Fruit fly (Drosophila melanogaster): Measurements from ENCODE around the gene CG15742.

CG15742 gene

DNA sequence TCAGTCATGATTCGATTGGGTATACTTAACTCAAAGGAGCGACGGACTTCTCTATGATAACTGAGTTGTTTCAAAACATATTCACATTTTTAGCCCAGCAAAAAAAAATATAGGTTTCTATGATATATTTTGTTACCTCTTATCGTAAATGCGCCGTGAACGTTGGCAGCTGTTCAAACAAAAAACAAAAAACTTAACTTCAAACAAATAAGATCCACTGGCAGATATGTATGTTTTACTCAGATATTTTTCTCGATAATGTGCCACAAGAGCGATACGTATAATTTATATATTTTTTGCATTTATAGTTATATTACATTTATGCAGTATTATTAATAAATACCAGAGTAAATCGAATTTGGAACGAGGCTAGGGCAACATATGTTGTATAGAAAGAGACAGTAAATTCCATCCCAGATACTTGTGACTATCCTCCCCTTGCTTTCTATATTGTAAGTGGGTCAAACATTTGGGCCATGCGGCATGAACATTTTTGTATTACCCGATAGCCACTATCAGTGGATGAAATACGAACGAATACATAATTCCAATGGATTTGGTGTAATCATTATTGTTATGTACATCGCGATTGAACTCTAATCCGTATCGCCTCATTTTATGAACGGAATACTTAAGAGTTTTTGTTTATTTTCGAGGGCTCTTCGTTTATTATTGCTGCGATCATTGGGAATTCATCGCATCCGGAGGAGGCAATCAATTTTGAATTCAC lies 21.6 kb downstream of the CG15742 start, which contains the start of gene CG32639:
TSS of gene CG32639 (minus strand) at position 51 of the 730 bp plus-strand sequence.
- TF ChIP-seq pan (optimal IDR thresholded peaks at IDR 0.05) (no peak), GATAd (GFP tag; optimal IDR thresholded peaks at IDR 0.05) (no peak), sage (GFP tag; optimal IDR thresholded peaks at IDR 0.05) (no peak), Rel (GFP tag; optimal IDR thresholded peaks at IDR 0.05) (no peak), Rel (tag; optimal IDR thresholded peaks at IDR 0.05) (no peak), Hr83 (GFP tag; optimal IDR thresholded peaks at IDR 0.05; ENCODE audit: poor library complexity, severe bottlenecking) (no peak), CG9705 (GFP tag; optimal IDR thresholded peaks at IDR 0.05) (no peak), ey (GFP tag; optimal IDR thresholded peaks at IDR 0.05) (no peak), brk (GFP tag; optimal IDR thresholded peaks at IDR 0.05) (no peak), Hnf4 (GFP tag; optimal IDR thresholded peaks at IDR 0.05) (no peak), rgr (GFP tag; optimal IDR thresholded peaks at IDR 0.05) (no peak), Hr78 (GFP tag; optimal IDR thresholded peaks at IDR 0.05) (no peak), Jra (GFP tag; optimal IDR thresholded peaks at IDR 0.05) (no peak), Vsx2 (GFP tag; optimal IDR thresholded peaks at IDR 0.05; ENCODE audit: partially characterized antibody) (no peak), OdsH (GFP tag; optimal IDR thresholded peaks at IDR 0.05) (no peak), N (GFP tag; optimal IDR thresholded peaks at IDR 0.05) (no peak), HLH106 (tag; optimal IDR thresholded peaks at IDR 0.05) (no peak), dsf (GFP tag; optimal IDR thresholded peaks at IDR 0.05; ENCODE audit: borderline replicate concordance) (no peak)

DNA sequence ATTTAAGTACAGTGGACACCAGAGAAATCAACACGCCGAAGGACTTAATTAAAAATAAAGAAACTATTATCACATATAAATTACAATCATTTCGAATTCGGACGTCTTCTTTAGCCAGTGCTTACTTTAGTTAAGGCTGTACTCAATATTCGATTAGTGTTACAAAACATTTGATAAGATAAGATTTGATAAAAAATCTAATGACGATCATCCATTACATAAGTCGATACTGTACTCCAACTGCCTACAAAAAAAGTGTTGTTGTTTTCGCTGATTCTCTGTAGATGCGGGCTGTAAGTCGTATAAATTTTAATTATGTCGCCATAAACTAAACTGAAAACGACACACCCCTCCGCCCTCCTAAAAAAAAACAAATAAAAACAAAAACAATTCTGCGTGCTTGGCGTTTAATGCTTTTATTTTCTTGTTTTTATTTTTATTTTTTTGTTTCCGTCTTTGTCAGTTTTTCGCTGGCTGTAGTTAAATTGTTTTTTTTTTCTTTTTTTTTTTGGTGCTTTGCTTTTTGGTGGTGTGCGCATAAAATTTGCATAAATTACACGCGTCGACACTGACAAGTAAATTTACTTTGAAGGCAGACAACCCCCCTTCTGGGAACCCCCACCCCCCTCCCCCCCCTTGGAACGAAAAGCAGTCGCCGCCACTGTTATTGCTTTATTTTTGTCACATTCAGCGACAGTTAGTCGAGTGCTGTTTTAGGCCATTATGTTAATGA lies 23.4 kb downstream of the CG15742 start:
- no peak for TF ChIP-seq rgr (GFP tag; optimal IDR thresholded peaks at IDR 0.05)
- TF ChIP-seq sage (GFP tag; optimal IDR thresholded peaks at IDR 0.05): no peak
- TF ChIP-seq Sp1 (GFP tag; optimal IDR thresholded peaks at IDR 0.05): peak; percentile 32
- no peak for TF ChIP-seq lola (GFP tag; optimal IDR thresholded peaks at IDR 0.05)
- TF ChIP-seq tai (GFP tag; optimal IDR thresholded peaks at IDR 0.05): no peak
- no peak for TF ChIP-seq br (GFP tag; optimal IDR thresholded peaks at IDR 0.05)
- no peak for TF ChIP-seq usp (GFP tag; optimal IDR thresholded peaks at IDR 0.05)
- TF ChIP-seq Hr83 (GFP tag; optimal IDR thresholded peaks at IDR 0.05; ENCODE audit: poor library complexity, severe bottlenecking): no peak
- no peak for TF ChIP-seq Dfd (GFP tag; optimal IDR thresholded peaks at IDR 0.05)
- no peak for TF ChIP-seq CG9705 (GFP tag; optimal IDR thresholded peaks at IDR 0.05)
- no peak for TF ChIP-seq Hnf4 (GFP tag; optimal IDR thresholded peaks at IDR 0.05)
- TF ChIP-seq Myc (optimal IDR thresholded peaks at IDR 0.05): no peak
- no peak for TF ChIP-seq Dif (GFP tag; optimal IDR thresholded peaks at IDR 0.05; ENCODE audit: partially characterized antibody)
- no peak for TF ChIP-seq sv (GFP tag; optimal IDR thresholded peaks at IDR 0.05)
- TF ChIP-seq h (GFP tag; optimal IDR thresholded peaks at IDR 0.05): no peak
- TF ChIP-seq dsf (GFP tag; optimal IDR thresholded peaks at IDR 0.05; ENCODE audit: borderline replicate concordance): no peak
- no peak for TF ChIP-seq Mio (GFP tag; optimal IDR thresholded peaks at IDR 0.05)
- TF ChIP-seq ey (GFP tag; optimal IDR thresholded peaks at IDR 0.05): no peak
- no peak for TF ChIP-seq Hr78 (GFP tag; optimal IDR thresholded peaks at IDR 0.05)
- TF ChIP-seq N (GFP tag; optimal IDR thresholded peaks at IDR 0.05): no peak
- TF ChIP-seq Vsx2 (GFP tag; optimal IDR thresholded peaks at IDR 0.05; ENCODE audit: partially characterized antibody): no peak
- peak; percentile 11 for TF ChIP-seq psq (GFP tag; optimal IDR thresholded peaks at IDR 0.05)
- no peak for TF ChIP-seq brk (GFP tag; optimal IDR thresholded peaks at IDR 0.05)
- TF ChIP-seq Rel (GFP tag; optimal IDR thresholded peaks at IDR 0.05): no peak
- TF ChIP-seq Rel (tag; optimal IDR thresholded peaks at IDR 0.05): peak; percentile 32
- TF ChIP-seq Jra (GFP tag; optimal IDR thresholded peaks at IDR 0.05): no peak
- no peak for TF ChIP-seq fru (GFP tag; optimal IDR thresholded peaks at IDR 0.05)
- TF ChIP-seq Abd-B (GFP tag; optimal IDR thresholded peaks at IDR 0.05): no peak
- TF ChIP-seq jim (GFP tag; optimal IDR thresholded peaks at IDR 0.05): peak; percentile 41

DNA sequence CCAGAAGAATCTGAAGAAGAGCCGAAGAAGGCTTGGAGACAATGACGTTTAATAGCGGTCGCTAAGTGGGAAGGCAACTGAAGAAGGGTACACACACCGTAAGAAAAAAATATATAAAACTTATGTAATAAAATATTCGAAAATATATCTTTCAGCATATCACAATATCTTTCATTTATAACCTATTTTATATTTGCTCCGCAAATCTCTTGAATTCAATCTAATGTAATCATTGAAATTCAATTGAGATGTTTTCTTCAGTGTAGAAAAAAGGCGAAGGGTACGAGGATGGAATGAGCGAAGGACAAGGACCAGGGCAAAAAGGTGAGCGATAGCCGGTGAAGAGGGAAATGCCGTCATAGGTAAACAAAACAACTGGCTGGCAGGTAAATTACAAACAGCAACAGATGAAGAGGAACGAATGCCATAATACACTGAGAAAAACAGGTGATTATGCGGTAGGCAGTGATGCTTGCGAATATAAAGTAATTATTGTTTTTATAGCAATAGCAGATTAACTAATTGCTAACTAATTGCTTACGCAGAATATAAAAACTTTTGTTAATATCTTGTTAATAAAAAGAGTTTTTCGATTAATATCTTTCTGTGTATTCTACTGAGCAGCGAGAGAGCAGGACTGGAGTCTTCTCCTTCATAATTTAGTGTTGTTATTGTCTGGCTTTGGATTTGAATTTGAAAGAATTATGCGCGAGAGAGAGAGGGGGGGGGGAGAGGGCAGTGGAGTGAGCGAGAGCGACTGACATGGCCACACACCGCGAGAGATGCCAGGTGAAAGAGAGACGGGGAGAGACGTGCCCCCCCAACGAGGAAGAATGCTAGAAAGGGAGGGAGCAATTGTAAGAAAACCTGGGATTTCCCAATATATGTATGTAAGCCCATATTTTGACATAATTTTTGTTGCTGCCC lies 24.2 kb downstream of the CG15742 start:
- TF ChIP-seq CrebA (GFP tag; optimal IDR thresholded peaks at IDR 0.05; ENCODE audit: borderline replicate concordance): peak; percentile 45
- peak; percentile 82 for TF ChIP-seq dmrt93B (GFP tag; optimal IDR thresholded peaks at IDR 0.05)
- peak; percentile 81 for TF ChIP-seq woc (GFP tag; optimal IDR thresholded peaks at IDR 0.05)
- TF ChIP-seq sv (GFP tag; optimal IDR thresholded peaks at IDR 0.05): peak; percentile 88
- peak; percentile 37 for TF ChIP-seq CG32264 (GFP tag; optimal IDR thresholded peaks at IDR 0.05)
- no peak for TF ChIP-seq N (GFP tag; optimal IDR thresholded peaks at IDR 0.05)
- peak; percentile 65 for TF ChIP-seq tai (GFP tag; optimal IDR thresholded peaks at IDR 0.05)
- peak; percentile 74 for TF ChIP-seq br (GFP tag; optimal IDR thresholded peaks at IDR 0.05)
- TF ChIP-seq Vsx2 (GFP tag; optimal IDR thresholded peaks at IDR 0.05; ENCODE audit: partially characterized antibody): no peak
- TF ChIP-seq GATAd (GFP tag; optimal IDR thresholded peaks at IDR 0.05): peak; percentile 14
- TF ChIP-seq Hnf4 (GFP tag; optimal IDR thresholded peaks at IDR 0.05): peak; percentile 73
- peak; percentile 35 for TF ChIP-seq sage (GFP tag; optimal IDR thresholded peaks at IDR 0.05)
- peak; percentile 95 for TF ChIP-seq Sp1 (GFP tag; optimal IDR thresholded peaks at IDR 0.05)
- TF ChIP-seq Dfd (GFP tag; optimal IDR thresholded peaks at IDR 0.05): no peak
- no peak for TF ChIP-seq dl (GFP tag; optimal IDR thresholded peaks at IDR 0.05; ENCODE audit: insufficient read depth in 1 of 2, partially characterized antibody in 2 of 2)
- TF ChIP-seq Jra (GFP tag; optimal IDR thresholded peaks at IDR 0.05): peak; percentile 62
- TF ChIP-seq CG9705 (GFP tag; optimal IDR thresholded peaks at IDR 0.05): peak; percentile 68
- peak; percentile 5 for TF ChIP-seq Hr83 (GFP tag; optimal IDR thresholded peaks at IDR 0.05; ENCODE audit: poor library complexity, severe bottlenecking)
- TF ChIP-seq HLH106 (tag; optimal IDR thresholded peaks at IDR 0.05): peak; percentile 90
- no peak for TF ChIP-seq Myc (optimal IDR thresholded peaks at IDR 0.05)
- TF ChIP-seq brk (GFP tag; optimal IDR thresholded peaks at IDR 0.05): peak; percentile 70
- TF ChIP-seq jim (GFP tag; optimal IDR thresholded peaks at IDR 0.05): no peak
- TF ChIP-seq Rel (GFP tag; optimal IDR thresholded peaks at IDR 0.05): peak; percentile 17
- TF ChIP-seq Rel (tag; optimal IDR thresholded peaks at IDR 0.05): peak; percentile 71
